Fruit fly (Drosophila melanogaster) whole organism, wandering third instar larva: ENCODE results near the gene Uqcc1.

ENCODE experiments used
- Abd-B ChIP-seq: fragments of >200 bp; optimal IDR thresholded peaks from 2 replicates; lab custom pipeline; 2017; ENCODE audit warnings: missing biosample characterization, missing genetic modification characterization
- CG32264 ChIP-seq: fragments of 200-800 bp; sonication (Bioruptor generic); optimal IDR thresholded peaks from 2 replicates; lab custom pipeline; 2016; ENCODE audit warnings: missing biosample characterization, missing genetic modification characterization
- CrebA ChIP-seq: fragments of 200-800 bp; sonication (Bioruptor generic); optimal IDR thresholded peaks from 2 replicates; lab custom pipeline; 2016; ENCODE audit warnings: missing biosample characterization, mild to moderate bottlenecking, missing genetic modification characterization, borderline replicate concordance
- Dif ChIP-seq: fragments of 200-275, 200-300 bp; sonication (Bioruptor generic); optimal IDR thresholded peaks from 2 replicates; lab custom pipeline; 2018; ENCODE audit warnings: missing biosample characterization, missing genetic modification characterization; ENCODE audit not compliant: partially characterized antibody
- GATAd ChIP-seq: sonication (Bioruptor generic); optimal IDR thresholded peaks from 2 replicates; lab custom pipeline; 2016; ENCODE audit warnings: missing biosample characterization, missing genetic modification characterization
- HLH106 ChIP-seq: fragments of 200-800 bp; optimal IDR thresholded peaks from 3 replicates; lab custom pipeline; 2019; ENCODE audit warnings: missing biosample characterization, mild to moderate bottlenecking, missing genetic modification characterization, moderate library complexity
- Hnf4 ChIP-seq: fragments of 200-800 bp; sonication (Bioruptor generic); optimal IDR thresholded peaks from 2 replicates; lab custom pipeline; 2016; ENCODE audit warnings: missing biosample characterization, mild to moderate bottlenecking, missing genetic modification characterization
- Hr78 ChIP-seq: fragments of >200 bp; optimal IDR thresholded peaks from 2 replicates; lab custom pipeline; 2017; ENCODE audit warnings: missing biosample characterization, missing genetic modification characterization
- Hr83 ChIP-seq: fragments of 200-300 bp; sonication (Bioruptor generic); optimal IDR thresholded peaks from 2 replicates; lab custom pipeline; 2016; ENCODE audit warnings: missing biosample characterization, mild to moderate bottlenecking, missing genetic modification characterization, moderate library complexity; ENCODE audit not compliant: poor library complexity, severe bottlenecking
- N ChIP-seq: fragments of >200 bp; optimal IDR thresholded peaks from 2 replicates; lab custom pipeline; 2018; ENCODE audit warnings: missing biosample characterization, missing external identifiers, missing genetic modification characterization
- OdsH ChIP-seq: fragments of 200-800 bp; sonication (Bioruptor generic); optimal IDR thresholded peaks from 2 replicates; lab custom pipeline; 2016; ENCODE audit warnings: missing biosample characterization, mild to moderate bottlenecking, missing genetic modification characterization
- Rel ChIP-seq, 2 experiments: fragments of 200-800 bp; sonication (Bioruptor generic) in 1 of 2; optimal IDR thresholded peaks; 2 replicates in 1 of 2; 3 replicates in 1 of 2; lab custom pipeline; 2016 to 2019; ENCODE audit warnings: mild to moderate bottlenecking in 2 of 2, missing biosample characterization in 2 of 2, missing genetic modification characterization in 2 of 2, moderate library complexity in 1 of 2
- Sp1 ChIP-seq: fragments of 200-800 bp; sonication (Bioruptor generic); optimal IDR thresholded peaks from 3 replicates; lab custom pipeline; 2019; ENCODE audit warnings: missing biosample characterization, mild to moderate bottlenecking, missing genetic modification characterization, moderate library complexity
- Vsx2 ChIP-seq: fragments of 200-300, 225-300 bp; sonication (Bioruptor generic); optimal IDR thresholded peaks from 2 replicates; lab custom pipeline; 2018; ENCODE audit warnings: missing biosample characterization, missing genetic modification characterization; ENCODE audit not compliant: partially characterized antibody
- dl ChIP-seq, 2 experiments: fragments of 175-275, 200-275 bp in 1 of 2; fragments of 200-275 bp in 1 of 2; sonication (Bioruptor generic); optimal IDR thresholded peaks; lab custom pipeline; 2018; ENCODE audit warnings: mild to moderate bottlenecking in 2 of 2, missing biosample characterization in 2 of 2, missing genetic modification characterization in 2 of 2, moderate library complexity in 2 of 2; ENCODE audit not compliant: partially characterized antibody in 2 of 2, insufficient read depth in 1 of 2
- dsf ChIP-seq: sonication (Bioruptor generic); optimal IDR thresholded peaks from 2 replicates; lab custom pipeline; 2016; ENCODE audit warnings: missing biosample characterization, missing genetic modification characterization, borderline replicate concordance
- ey ChIP-seq: fragments of 200-800 bp; sonication (Bioruptor generic); optimal IDR thresholded peaks from 2 replicates; lab custom pipeline; 2016; ENCODE audit warnings: missing biosample characterization, missing genetic modification characterization
- foxo ChIP-seq, 2 experiments: fragments of 200-800 bp; sonication (Bioruptor generic); optimal IDR thresholded peaks; 2 replicates in 1 of 2; 3 replicates in 1 of 2; lab custom pipeline; 2016 to 2017; ENCODE audit warnings: missing biosample characterization in 2 of 2, missing genetic modification characterization in 2 of 2
- fru ChIP-seq: fragments of 200-800 bp; sonication (Bioruptor generic); optimal IDR thresholded peaks from 3 replicates; lab custom pipeline; 2016; ENCODE audit warnings: missing biosample characterization, mild to moderate bottlenecking, missing genetic modification characterization
- h ChIP-seq: fragments of 200-800 bp; sonication (Bioruptor generic); optimal IDR thresholded peaks from 3 replicates; lab custom pipeline; 2016; ENCODE audit warnings: missing biosample characterization, mild to moderate bottlenecking, missing genetic modification characterization
- jim ChIP-seq: fragments of 175-275, 200-325 bp; sonication (Bioruptor generic); optimal IDR thresholded peaks from 2 replicates; lab custom pipeline; 2016; ENCODE audit warnings: missing biosample characterization, mild to moderate bottlenecking, missing genetic modification characterization
- lola ChIP-seq: fragments of >200 bp; optimal IDR thresholded peaks from 2 replicates; lab custom pipeline; 2017; ENCODE audit warnings: missing biosample characterization, missing genetic modification characterization
- pan ChIP-seq: fragments of >200 bp; optimal IDR thresholded peaks from 2 replicates; lab custom pipeline; 2017
- psq ChIP-seq: fragments of 200-800 bp; sonication (Bioruptor generic); optimal IDR thresholded peaks from 3 replicates; lab custom pipeline; 2017; ENCODE audit warnings: missing biosample characterization, mild to moderate bottlenecking, missing genetic modification characterization, moderate library complexity
- sage ChIP-seq: fragments of 200-800 bp; sonication (Bioruptor generic); optimal IDR thresholded peaks from 2 replicates; lab custom pipeline; 2016; ENCODE audit warnings: missing biosample characterization, mild to moderate bottlenecking, missing genetic modification characterization
- sv ChIP-seq: fragments of 200-800 bp; sonication (Bioruptor generic); optimal IDR thresholded peaks from 3 replicates; lab custom pipeline; 2016; ENCODE audit warnings: missing biosample characterization, missing genetic modification characterization
- tai ChIP-seq: sonication (Bioruptor generic); optimal IDR thresholded peaks from 2 replicates; lab custom pipeline; 2016; ENCODE audit warnings: missing biosample characterization, missing genetic modification characterization
- usp ChIP-seq: fragments of >200 bp; optimal IDR thresholded peaks from 2 replicates; lab custom pipeline; 2017; ENCODE audit warnings: missing biosample characterization, missing genetic modification characterization
- woc ChIP-seq: sonication (Bioruptor generic); optimal IDR thresholded peaks from 2 replicates; lab custom pipeline; 2016; ENCODE audit warnings: missing biosample characterization, mild to moderate bottlenecking, missing genetic modification characterization

The Uqcc1 gene

dm6 chr3L:6942831-6943114, 15.1 kb downstream of the Uqcc1 start, which contains the start of gene tow:
Gene tow (plus strand): TSS chr3L:6942856.
- no peak for TF ChIP-seq HLH106
- TF ChIP-seq woc (GFP tag; lab: Kevin White, UChicago) = no peak
- TF ChIP-seq OdsH = no peak
- no peak for TF ChIP-seq dl (GFP tag; optimal IDR thresholded peaks at IDR 0.05; lab: Kevin White, UChicago; ENCODE audit: insufficient read depth in 1 of 2, partially characterized antibody in 2 of 2)
- TF ChIP-seq pan = no peak
- TF ChIP-seq CrebA (GFP tag; lab: Kevin White, UChicago) = no peak

- TF ChIP-seq tai (GFP tag; lab: Kevin White, UChicago) (no peak), Dif (no peak), psq (GFP tag; lab: Kevin White, UChicago) (no peak), Hnf4 (no peak), Rel (GFP tag; optimal IDR thresholded peaks at IDR 0.05; lab: Kevin White, UChicago) (no peak), Rel (tag; optimal IDR thresholded peaks at IDR 0.05; lab: Kevin White, UChicago) (no peak), OdsH (no peak), foxo (GFP tag; optimal IDR thresholded peaks at IDR 0.05; lab: Kevin White, UChicago) (no peak), sage (GFP tag; lab: Kevin White, UChicago) (no peak), h (GFP tag; lab: Kevin White, UChicago) (peak; percentile 58)
Measured at dm6 chr3L:6942103-6942830, 15.6 kb downstream of the Uqcc1 start.

- TF ChIP-seq Vsx2 (GFP tag; lab: Kevin White, UChicago) (no peak), foxo (GFP tag; optimal IDR thresholded peaks at IDR 0.05; lab: Kevin White, UChicago) (no peak), OdsH (no peak), HLH106 (no peak), Abd-B (GFP tag; lab: Kevin White, UChicago) (no peak), dl (GFP tag; optimal IDR thresholded peaks at IDR 0.05; lab: Kevin White, UChicago; ENCODE audit: insufficient read depth in 1 of 2, partially characterized antibody in 2 of 2) (no peak), psq (GFP tag; lab: Kevin White, UChicago) (no peak), h (GFP tag; lab: Kevin White, UChicago) (no peak), usp (GFP tag; lab: Kevin White, UChicago) (no peak), jim (GFP tag; lab: Kevin White, UChicago) (no peak), Dif (no peak), CG32264 (no peak), dsf (GFP tag; lab: Kevin White, UChicago) (no peak), CrebA (GFP tag; lab: Kevin White, UChicago) (no peak)
Measured at dm6 chr3L:6934799-6935318, 23.0 kb downstream of the Uqcc1 start.

dm6 chr3L:6932626-6933025, 25.3 kb downstream of the Uqcc1 start, which contains the start of gene CG14820:
Gene CG14820 (plus strand): TSS chr3L:6932926.
- no peak for TF ChIP-seq Sp1 (GFP tag; lab: Kevin White, UChicago)
- TF ChIP-seq Vsx2 (GFP tag; lab: Kevin White, UChicago) = no peak
- TF ChIP-seq ey (GFP tag; lab: Kevin White, UChicago) = no peak
- no peak for TF ChIP-seq GATAd (GFP tag; lab: Kevin White, UChicago)
- no peak for TF ChIP-seq psq (GFP tag; lab: Kevin White, UChicago)
- no peak for TF ChIP-seq fru (GFP tag; lab: Kevin White, UChicago)
- no peak for TF ChIP-seq Dif

dm6 chr3L:6931850-6932249, 26.1 kb downstream of the Uqcc1 start, which contains the start of gene CG45413:
Gene CG45413 (minus strand): TSS chr3L:6931950.
- TF ChIP-seq lola (GFP tag; lab: Kevin White, UChicago) = no peak
- no peak for TF ChIP-seq woc (GFP tag; lab: Kevin White, UChicago)
- no peak for TF ChIP-seq Hr78 (GFP tag; lab: Kevin White, UChicago)
- TF ChIP-seq sv (GFP tag; lab: Kevin White, UChicago) = no peak
- no peak for TF ChIP-seq sage (GFP tag; lab: Kevin White, UChicago)
- no peak for TF ChIP-seq N (GFP tag; lab: Kevin White, UChicago)
- TF ChIP-seq ey (GFP tag; lab: Kevin White, UChicago) = no peak
- TF ChIP-seq dsf (GFP tag; lab: Kevin White, UChicago) = no peak
- no peak for TF ChIP-seq Hr83 (GFP tag; lab: Kevin White, UChicago)
- no peak for TF ChIP-seq dl (GFP tag; optimal IDR thresholded peaks at IDR 0.05; lab: Kevin White, UChicago; ENCODE audit: insufficient read depth in 1 of 2, partially characterized antibody in 2 of 2)
- TF ChIP-seq Abd-B (GFP tag; lab: Kevin White, UChicago) = no peak
- no peak for TF ChIP-seq usp (GFP tag; lab: Kevin White, UChicago)
- TF ChIP-seq psq (GFP tag; lab: Kevin White, UChicago) = no peak
- no peak for TF ChIP-seq pan
